Worm (Caenorhabditis elegans) whole organism, L3 larva: Measurements from ENCODE around the gene srw-122.
"Not testable (repeated sequence)": the region's sequence is repeated elsewhere in the genome, so short reads cannot be mapped to it uniquely, and the experiment has no call there.

ENCODE experiments used
- R02D3.7 ChIP-seq: fragments of 150-350 bp; optimal IDR thresholded peaks from 2 replicates; lab custom pipeline; 2014; ENCODE audit warnings: missing biosample characterization, missing genetic modification characterization
- ZK546.5 ChIP-seq: sonication (generic microtip); optimal IDR thresholded peaks from 2 replicates; lab custom pipeline; 2017; ENCODE audit warnings: missing biosample characterization, missing genetic modification characterization
- aly-2 ChIP-seq: fragments of 150-350 bp; optimal IDR thresholded peaks from 2 replicates; lab custom pipeline; 2014; ENCODE audit warnings: missing biosample characterization, missing genetic modification characterization
- ama-1 ChIP-seq: fragments of 150-350 bp; optimal IDR thresholded peaks from 2 replicates; lab custom pipeline; 2018
- ceh-28 ChIP-seq: fragments of 150-350 bp; optimal IDR thresholded peaks from 2 replicates; lab custom pipeline; 2014; ENCODE audit warnings: missing biosample characterization, missing genetic modification reagents, missing genetic modification characterization
- ceh-82 ChIP-seq: fragments of 150-350 bp; optimal IDR thresholded peaks from 2 replicates; lab custom pipeline; 2014; ENCODE audit warnings: missing biosample characterization, missing genetic modification characterization
- ceh-9 ChIP-seq: sonication (generic microtip); optimal IDR thresholded peaks from 2 replicates; lab custom pipeline; 2018; ENCODE audit warnings: missing biosample characterization, missing genetic modification characterization
- daf-12 ChIP-seq: fragments of 150-350 bp; optimal IDR thresholded peaks from 2 replicates; lab custom pipeline; 2014; ENCODE audit warnings: missing biosample characterization, missing genetic modification reagents, missing genetic modification characterization
- egl-27 ChIP-seq: sonication (generic microtip); optimal IDR thresholded peaks from 4 replicates; lab custom pipeline; 2017; ENCODE audit warnings: missing biosample characterization, missing genetic modification reagents, missing genetic modification characterization
- egl-5 ChIP-seq: fragments of 150-350 bp; optimal IDR thresholded peaks from 2 replicates; lab custom pipeline; 2017; ENCODE audit warnings: missing biosample characterization, missing genetic modification reagents, missing genetic modification characterization, inconsistent platforms
- elt-1 ChIP-seq: fragments of 150-350 bp; optimal IDR thresholded peaks from 2 replicates; lab custom pipeline; 2014; ENCODE audit warnings: missing biosample characterization, missing genetic modification characterization
- elt-2 ChIP-seq: sonication (generic microtip); optimal IDR thresholded peaks from 2 replicates; lab custom pipeline; 2016; ENCODE audit warnings: missing genetic modification reagents, mild to moderate bottlenecking, missing genetic modification characterization, missing compliant biosample characterization
- eor-1 ChIP-seq, 2 experiments: fragments of 150-350 bp; optimal IDR thresholded peaks; 2 replicates each; lab custom pipeline; 2014 to 2018; ENCODE audit warnings: missing biosample characterization in 2 of 2, missing genetic modification characterization in 2 of 2
- fkh-10 ChIP-seq: sonication (generic microtip); optimal IDR thresholded peaks from 2 replicates; lab custom pipeline; 2017; ENCODE audit warnings: missing biosample characterization, missing genetic modification reagents, missing genetic modification characterization
- fkh-2 ChIP-seq: fragments of 150-350 bp; optimal IDR thresholded peaks from 2 replicates; lab custom pipeline; 2014; ENCODE audit warnings: missing biosample characterization, missing genetic modification reagents, missing genetic modification characterization
- fos-1 ChIP-seq: fragments of 150-350 bp; optimal IDR thresholded peaks from 2 replicates; lab custom pipeline; 2014; ENCODE audit warnings: missing biosample characterization, missing genetic modification characterization
- hmg-11 ChIP-seq: sonication (generic microtip); optimal IDR thresholded peaks from 2 replicates; lab custom pipeline; 2016; ENCODE audit warnings: missing genetic modification characterization, missing compliant biosample characterization
- jun-1 ChIP-seq: fragments of 150-350 bp; optimal IDR thresholded peaks from 2 replicates; lab custom pipeline; 2014; ENCODE audit warnings: missing biosample characterization, missing genetic modification reagents, missing genetic modification characterization
- mdl-1 ChIP-seq: fragments of 150-350 bp; optimal IDR thresholded peaks from 2 replicates; lab custom pipeline; 2014; ENCODE audit warnings: missing biosample characterization, missing genetic modification characterization
- mml-1 ChIP-seq: fragments of 150-350 bp; sonication (generic microtip); optimal IDR thresholded peaks from 3 replicates; lab custom pipeline; 2014; ENCODE audit warnings: missing biosample characterization, missing genetic modification characterization
- nfya-1 ChIP-seq: sonication (generic microtip); optimal IDR thresholded peaks from 2 replicates; lab custom pipeline; 2017; ENCODE audit warnings: missing genetic modification characterization, mild to moderate bottlenecking, missing compliant biosample characterization, antibody characterized with exemption, moderate library complexity; ENCODE audit not compliant: insufficient read depth
- nhr-12 ChIP-seq: fragments of 150-350 bp; optimal IDR thresholded peaks from 2 replicates; lab custom pipeline; 2014; ENCODE audit warnings: missing biosample characterization, missing genetic modification characterization
- nhr-23 ChIP-seq: fragments of 150-350 bp; optimal IDR thresholded peaks from 2 replicates; lab custom pipeline; 2014; ENCODE audit warnings: missing biosample characterization, missing genetic modification reagents, missing genetic modification characterization
- nhr-237 ChIP-seq: fragments of 150-350 bp; optimal IDR thresholded peaks from 2 replicates; lab custom pipeline; 2014; ENCODE audit warnings: missing biosample characterization, missing genetic modification characterization
- nhr-25 ChIP-seq: sonication (generic microtip); optimal IDR thresholded peaks from 2 replicates; lab custom pipeline; 2017; ENCODE audit warnings: missing biosample characterization, missing genetic modification characterization
- nhr-28 ChIP-seq: fragments of 150-350 bp; optimal IDR thresholded peaks from 2 replicates; lab custom pipeline; 2014; ENCODE audit warnings: missing biosample characterization, missing genetic modification characterization
- nhr-43 ChIP-seq: sonication (generic microtip); optimal IDR thresholded peaks from 2 replicates; lab custom pipeline; 2016; ENCODE audit warnings: mild to moderate bottlenecking, missing genetic modification characterization, missing compliant biosample characterization; ENCODE audit not compliant: poor library complexity, severe bottlenecking
- nhr-67 ChIP-seq: fragments of 150-350 bp; optimal IDR thresholded peaks from 2 replicates; lab custom pipeline; 2014; ENCODE audit warnings: missing biosample characterization, missing genetic modification characterization
- nhr-76 ChIP-seq: fragments of 150-350 bp; sonication (generic microtip); optimal IDR thresholded peaks from 5 replicates; lab custom pipeline; 2014; ENCODE audit warnings: missing biosample characterization, missing genetic modification characterization
- nhr-77 ChIP-seq: fragments of 150-350 bp; optimal IDR thresholded peaks from 2 replicates; lab custom pipeline; 2014; ENCODE audit warnings: missing biosample characterization, missing genetic modification characterization
- pqm-1 ChIP-seq: fragments of 150-350 bp; optimal IDR thresholded peaks from 2 replicates; lab custom pipeline; 2017; ENCODE audit warnings: missing biosample characterization, missing genetic modification characterization, inconsistent platforms
- sea-2 ChIP-seq: fragments of 150-350 bp; sonication (generic microtip); optimal IDR thresholded peaks from 4 replicates; lab custom pipeline; 2014; ENCODE audit warnings: missing biosample characterization, missing genetic modification reagents, missing genetic modification characterization
- skn-1 ChIP-seq: fragments of 150-350 bp; optimal IDR thresholded peaks from 2 replicates; lab custom pipeline; 2014; ENCODE audit warnings: missing biosample characterization, missing genetic modification characterization
- snpc-4 ChIP-seq: fragments of 150-350 bp; optimal IDR thresholded peaks from 2 replicates; lab custom pipeline; 2014; ENCODE audit warnings: missing biosample characterization, missing genetic modification characterization
- unc-39 ChIP-seq: sonication (generic microtip); optimal IDR thresholded peaks from 4 replicates; lab custom pipeline; 2017; ENCODE audit warnings: missing biosample characterization, missing genetic modification characterization
- unc-62 ChIP-seq: fragments of 150-350 bp; sonication (generic microtip); optimal IDR thresholded peaks from 4 replicates; lab custom pipeline; 2014; ENCODE audit warnings: missing biosample characterization, missing genetic modification reagents, missing genetic modification characterization
- ztf-4 ChIP-seq: fragments of 150-350 bp; optimal IDR thresholded peaks from 2 replicates; lab custom pipeline; 2014; ENCODE audit warnings: missing biosample characterization, missing genetic modification characterization

Gene srw-122

ce11 chrV:2955342-2955741 is 3.3 kb upstream of the srw-122 start, which contains the start of gene srh-248:
Gene srh-248 (minus strand): TSS chrV:2955442.
- not testable (repeated sequence) for TF ChIP-seq nhr-28; ZK546.5 (tag; lab: Kevin White, UChicago); eor-1 (tag; optimal IDR thresholded peaks at IDR 0.05; lab: Kevin White, UChicago)
- TF ChIP-seq, all 47 proteins: peak for 0; not testable (repeated sequence) for 47

- TF ChIP-seq jun-1 (tag; lab: Kevin White, UChicago) = no peak
- TF ChIP-seq fkh-2 (tag; lab: Kevin White, UChicago) = no peak
- no peak for TF ChIP-seq ceh-28 (tag; lab: Kevin White, UChicago)
- no peak for TF ChIP-seq eor-1 (tag; optimal IDR thresholded peaks at IDR 0.05; lab: Kevin White, UChicago)
- TF ChIP-seq R02D3.7 (tag; lab: Kevin White, UChicago) = no peak
- no peak for TF ChIP-seq sea-2
- TF ChIP-seq nhr-23 (tag; lab: Kevin White, UChicago) = no peak
- TF ChIP-seq snpc-4 (tag; lab: Kevin White, UChicago) = no peak
- TF ChIP-seq nhr-12 (tag; lab: Kevin White, UChicago) = no peak
- no peak for TF ChIP-seq unc-39
- TF ChIP-seq aly-2 (tag; lab: Kevin White, UChicago) = no peak
- no peak for TF ChIP-seq nhr-43 (tag; lab: Kevin White, UChicago)
- no peak for TF ChIP-seq ceh-82 (tag; lab: Kevin White, UChicago)
- TF ChIP-seq daf-12 (tag; lab: Kevin White, UChicago) = no peak
- TF ChIP-seq ceh-9 = no peak
- no peak for TF ChIP-seq skn-1 (tag; lab: Kevin White, UChicago)
- no peak for TF ChIP-seq nhr-76 (tag; lab: Kevin White, UChicago)
- no peak for TF ChIP-seq elt-1
- TF ChIP-seq mml-1 (tag; lab: Kevin White, UChicago) = no peak
- TF ChIP-seq fkh-10 (GFP tag; lab: Kevin White, UChicago) = no peak
Observed at ce11 chrV:2945602-2946001, 6.4 kb downstream of the srw-122 start, which contains the start of gene srh-87. Gene srh-87 (minus strand): TSS chrV:2945702.

ce11 chrV:2943859-2944258 is 8.1 kb downstream of the srw-122 start, which contains the start of gene srw-137:
Gene srw-137 (minus strand): TSS chrV:2943959.
- TF ChIP-seq nhr-67 (tag; lab: Kevin White, UChicago) = no peak
- no peak for TF ChIP-seq sea-2
- TF ChIP-seq pqm-1 = no peak
- TF ChIP-seq egl-5 (tag; lab: Kevin White, UChicago) = no peak
- no peak for TF ChIP-seq unc-39
- TF ChIP-seq nhr-28 = no peak
- no peak for TF ChIP-seq fkh-10 (GFP tag; lab: Kevin White, UChicago)
- no peak for TF ChIP-seq mdl-1 (tag; lab: Kevin White, UChicago)
- no peak for TF ChIP-seq egl-27
- no peak for TF ChIP-seq snpc-4 (tag; lab: Kevin White, UChicago)
- TF ChIP-seq nhr-25 (tag; lab: Kevin White, UChicago) = no peak
- TF ChIP-seq ama-1 (lab: Kevin White, UChicago) = no peak
- TF ChIP-seq fos-1 (tag; lab: Kevin White, UChicago) = no peak
- TF ChIP-seq elt-2 = no peak

- TF ChIP-seq unc-62 (GFP tag; lab: Kevin White, UChicago) (no peak), daf-12 (tag; lab: Kevin White, UChicago) (no peak), ceh-9 (no peak), hmg-11 (tag; lab: Kevin White, UChicago) (no peak), fos-1 (tag; lab: Kevin White, UChicago) (no peak), nhr-77 (tag; lab: Kevin White, UChicago) (no peak), nhr-237 (tag; lab: Kevin White, UChicago) (no peak), skn-1 (tag; lab: Kevin White, UChicago) (no peak)
Observed at ce11 chrV:2942247-2942646, 9.8 kb downstream of the srw-122 start.

- no peak for TF ChIP-seq ama-1 (lab: Kevin White, UChicago)
- no peak for TF ChIP-seq eor-1 (tag; optimal IDR thresholded peaks at IDR 0.05; lab: Kevin White, UChicago)
- TF ChIP-seq nfya-1 = no peak
- TF ChIP-seq pqm-1 = no peak
- TF ChIP-seq ZK546.5 (tag; lab: Kevin White, UChicago) = no peak
- no peak for TF ChIP-seq unc-39
- no peak for TF ChIP-seq ceh-82 (tag; lab: Kevin White, UChicago)
- TF ChIP-seq aly-2 (tag; lab: Kevin White, UChicago) = no peak
- no peak for TF ChIP-seq egl-27
- no peak for TF ChIP-seq ztf-4 (tag; lab: Kevin White, UChicago)
- no peak for TF ChIP-seq fos-1 (tag; lab: Kevin White, UChicago)
Observed at ce11 chrV:2941405-2941804, 10.6 kb downstream of the srw-122 start, which contains the start of gene srw-143. Gene srw-143 (minus strand): TSS chrV:2941505.
